Worm (Caenorhabditis elegans): ENCODE data around the gene C56G2.15.

DNA sequence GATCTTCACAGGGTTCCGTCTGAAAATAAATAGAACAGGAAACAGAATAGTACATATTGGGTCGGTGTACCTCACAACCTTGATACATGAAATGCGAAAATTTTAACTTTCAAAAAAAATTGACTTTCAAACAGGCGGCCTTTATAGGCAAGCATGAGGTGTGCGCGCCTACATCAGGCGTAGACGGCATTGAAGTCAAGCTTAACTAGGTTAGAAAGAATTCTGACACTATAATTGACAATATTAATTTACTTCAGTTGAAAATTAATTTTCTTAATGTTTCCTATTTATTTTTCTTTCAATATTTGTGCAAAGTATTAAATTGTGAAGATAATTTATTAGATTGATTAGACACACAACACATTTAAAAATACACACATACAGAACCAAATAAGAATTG, 44.2 kb upstream of the C56G2.15 start, which contains the start of gene C05D11.5:
- TF ChIP-seq unc-39 (tag; optimal IDR thresholded peaks at IDR 0.05) (no peak), nhr-77 (tag; optimal IDR thresholded peaks at IDR 0.05) (no peak), mab-5 (tag; optimal IDR thresholded peaks at IDR 0.05) (no peak), nhr-10 (tag; optimal IDR thresholded peaks at IDR 0.05) (no peak), egl-27 (tag; optimal IDR thresholded peaks at IDR 0.05) (no peak)
